Worm (Caenorhabditis elegans) whole organism, dauer: ENCODE results near the gene dli-1.

Experiments used
- unc-62 ChIP-seq: sonication (generic microtip); optimal IDR thresholded peaks from 2 replicates; lab custom pipeline; 2017; ENCODE audit warnings: missing biosample characterization, missing genetic modification reagents, missing genetic modification characterization

Gene dli-1

DNA sequence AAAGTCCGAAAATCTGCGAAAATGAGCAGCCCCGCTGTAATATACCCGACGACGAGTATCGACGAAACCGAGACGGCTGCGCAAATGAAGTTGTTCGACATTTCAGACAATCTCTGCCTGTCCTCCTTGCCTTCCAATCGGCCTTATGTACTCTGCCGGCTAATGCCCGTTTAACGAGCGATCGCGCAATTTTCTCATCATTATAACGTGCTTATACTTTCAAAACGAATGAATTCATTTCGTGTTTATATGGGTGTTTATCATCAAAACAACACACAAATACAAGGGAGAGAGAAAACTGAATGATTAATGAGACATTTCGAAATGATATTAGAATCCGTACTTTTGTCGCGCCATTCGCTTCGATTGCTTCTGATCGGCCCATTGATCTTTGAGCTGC is 7.6 kb downstream of the dli-1 start, which contains the start of gene col-132:
Gene col-132 (minus strand): TSS at position 101 of the 400 bp plus-strand sequence.
- no peak for TF ChIP-seq unc-62 (GFP tag; lab: Kevin White, UChicago)

DNA sequence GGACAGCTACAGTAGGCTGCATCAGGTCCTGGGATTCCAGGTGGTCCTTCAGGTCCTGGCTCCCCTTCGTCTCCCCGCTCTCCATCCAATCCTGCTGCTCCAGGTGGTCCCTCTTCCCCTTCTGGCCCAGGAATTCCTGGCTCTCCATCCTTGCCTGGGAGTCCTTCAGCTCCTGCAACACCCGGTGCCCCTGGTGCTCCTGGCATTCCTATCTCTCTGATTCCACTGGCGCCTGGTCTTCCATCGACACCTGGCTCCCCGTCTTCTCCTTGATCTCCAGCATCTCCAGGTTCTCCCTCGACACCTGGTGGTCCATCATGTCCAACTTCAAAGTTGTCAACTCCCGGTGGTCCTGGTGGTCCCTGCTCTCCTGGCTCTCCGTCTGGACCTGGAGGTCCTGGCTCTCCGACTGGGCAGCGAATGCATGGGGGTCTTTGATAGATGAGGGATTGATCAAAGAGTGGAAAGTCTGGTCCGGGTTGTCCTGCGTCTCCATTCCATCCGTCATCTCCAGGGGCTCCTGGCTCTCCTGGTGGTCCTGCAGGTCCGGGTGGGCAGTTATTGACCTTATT is 8.8 kb downstream of the dli-1 start:
- TF ChIP-seq unc-62 (GFP tag; lab: Kevin White, UChicago): no peak

DNA sequence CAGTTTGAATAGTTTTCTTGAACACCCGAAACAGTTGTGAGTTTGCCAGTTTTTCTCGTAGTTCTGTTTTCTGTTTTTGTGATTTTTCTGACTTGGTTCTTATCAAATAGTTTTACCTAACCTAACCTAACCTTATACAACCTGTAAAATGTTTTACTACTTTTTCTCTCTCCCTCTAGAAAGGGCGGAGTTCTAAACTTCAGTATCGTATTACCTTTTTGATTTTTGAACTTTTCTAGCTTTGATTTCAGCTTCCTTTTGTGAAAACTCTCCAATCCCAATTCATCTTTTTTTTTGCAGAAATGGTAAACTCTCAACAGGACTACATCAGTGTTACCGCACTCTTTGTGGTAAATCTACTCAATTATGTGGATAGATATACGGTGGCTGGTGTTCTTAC is 11.9 kb downstream of the dli-1 start, which contains the start of gene spin-2:
Gene spin-2 (plus strand): TSS at position 301 of the 400 bp plus-strand sequence.
- no peak for TF ChIP-seq unc-62 (GFP tag; lab: Kevin White, UChicago)

DNA sequence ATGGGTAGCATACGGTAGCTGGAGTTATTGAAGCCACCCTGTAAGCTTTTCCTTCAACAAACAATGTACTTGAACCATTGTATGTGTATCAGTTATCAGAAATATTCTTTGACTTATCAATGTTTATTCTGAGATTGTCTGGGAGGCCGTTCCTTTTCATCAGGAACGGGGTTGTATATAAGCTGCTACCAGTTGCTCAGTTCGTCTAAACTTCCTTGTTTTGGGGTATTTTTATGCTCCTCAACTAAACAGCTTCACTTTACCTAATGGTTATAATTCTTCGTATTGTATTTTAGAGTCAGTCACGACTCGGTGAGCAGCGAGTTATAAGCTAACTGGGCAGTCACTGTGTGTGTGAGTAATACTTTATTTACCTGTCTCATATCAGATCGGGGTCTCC is 12.9 kb downstream of the dli-1 start:
- TF ChIP-seq unc-62 (GFP tag; lab: Kevin White, UChicago): no peak

ce11 chrIV:13082836-13083763 is 15.5 kb downstream of the dli-1 start:
- TF ChIP-seq unc-62 (GFP tag; lab: Kevin White, UChicago): no peak

- no peak for TF ChIP-seq unc-62 (GFP tag; lab: Kevin White, UChicago)
Observed at ce11 chrIV:13082106-13082505, 16.5 kb downstream of the dli-1 start.

ce11 chrIV:13080861-13081260 is 17.7 kb downstream of the dli-1 start:
- no peak for TF ChIP-seq unc-62 (GFP tag; lab: Kevin White, UChicago)

- no peak for TF ChIP-seq unc-62 (GFP tag; lab: Kevin White, UChicago)
Observed at ce11 chrIV:13080185-13080584, 18.4 kb downstream of the dli-1 start.

DNA sequence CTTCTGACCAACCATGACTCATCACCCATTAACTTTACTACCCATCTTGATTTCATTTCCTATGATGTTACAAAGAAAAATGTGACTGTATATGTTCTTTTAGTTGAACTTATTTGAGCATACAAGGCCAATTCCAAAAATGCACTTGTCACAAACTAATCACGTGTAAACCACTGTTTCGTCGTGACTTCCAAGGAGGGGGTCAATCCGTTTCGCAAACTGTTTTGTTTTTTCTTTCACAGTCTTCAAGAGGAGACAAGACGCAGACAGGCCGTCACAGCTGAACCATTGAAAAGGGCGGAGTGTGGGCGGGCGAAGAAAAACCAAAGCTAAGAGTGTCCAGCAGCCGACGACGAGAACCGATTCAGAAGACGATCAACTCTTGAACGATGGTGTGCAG is 19.5 kb downstream of the dli-1 start, which contains the start of gene C39E9.8:
Gene C39E9.8 (plus strand): TSS at position 328 of the 400 bp plus-strand sequence.
- TF ChIP-seq unc-62 (GFP tag; lab: Kevin White, UChicago): no peak

- no peak for TF ChIP-seq unc-62 (GFP tag; lab: Kevin White, UChicago)
Observed at ce11 chrIV:13078342-13078741, 20.2 kb downstream of the dli-1 start.

DNA sequence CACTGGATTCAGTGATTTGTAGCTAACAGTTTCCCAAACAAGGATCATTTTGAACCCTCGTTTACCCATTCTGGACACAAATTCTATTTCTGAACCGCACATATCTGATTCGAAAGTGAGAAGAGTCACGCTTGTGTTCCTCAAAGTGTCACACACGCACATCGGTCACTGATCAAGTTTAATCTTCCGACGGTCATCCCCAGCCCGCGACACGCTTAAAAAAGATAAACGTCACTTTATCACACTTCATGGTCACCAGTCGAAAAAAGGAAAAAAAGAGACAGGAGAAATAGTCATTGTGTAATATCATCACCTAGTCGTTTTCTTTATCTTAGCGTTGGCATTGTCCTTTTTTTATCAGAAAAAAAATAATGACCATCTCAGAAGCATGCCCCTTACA is 20.9 kb downstream of the dli-1 start:
- no peak for TF ChIP-seq unc-62 (GFP tag; lab: Kevin White, UChicago)

DNA sequence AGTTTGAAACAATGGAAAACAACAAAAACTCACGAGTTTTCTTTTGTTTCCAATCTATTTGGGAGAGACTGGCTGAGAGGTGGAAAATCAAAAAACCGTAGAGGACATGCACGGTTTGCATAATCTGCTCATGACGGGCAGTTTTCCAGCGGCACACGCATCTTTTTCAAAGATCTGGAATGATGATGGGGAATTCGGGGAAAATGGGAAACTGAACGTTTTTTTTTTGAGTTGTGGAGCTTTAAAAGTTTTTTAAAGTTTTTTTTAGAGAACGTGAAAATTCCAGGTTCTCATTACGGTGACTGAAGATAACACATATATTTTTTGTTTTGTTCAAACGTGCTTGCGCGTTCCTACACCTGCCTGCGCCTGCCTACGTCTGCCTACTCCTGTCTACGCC is 22.0 kb downstream of the dli-1 start, which contains the start of gene C39E9.7:
Gene C39E9.7 (minus strand): TSS at position 101 of the 400 bp plus-strand sequence.
- no peak for TF ChIP-seq unc-62 (GFP tag; lab: Kevin White, UChicago)

DNA sequence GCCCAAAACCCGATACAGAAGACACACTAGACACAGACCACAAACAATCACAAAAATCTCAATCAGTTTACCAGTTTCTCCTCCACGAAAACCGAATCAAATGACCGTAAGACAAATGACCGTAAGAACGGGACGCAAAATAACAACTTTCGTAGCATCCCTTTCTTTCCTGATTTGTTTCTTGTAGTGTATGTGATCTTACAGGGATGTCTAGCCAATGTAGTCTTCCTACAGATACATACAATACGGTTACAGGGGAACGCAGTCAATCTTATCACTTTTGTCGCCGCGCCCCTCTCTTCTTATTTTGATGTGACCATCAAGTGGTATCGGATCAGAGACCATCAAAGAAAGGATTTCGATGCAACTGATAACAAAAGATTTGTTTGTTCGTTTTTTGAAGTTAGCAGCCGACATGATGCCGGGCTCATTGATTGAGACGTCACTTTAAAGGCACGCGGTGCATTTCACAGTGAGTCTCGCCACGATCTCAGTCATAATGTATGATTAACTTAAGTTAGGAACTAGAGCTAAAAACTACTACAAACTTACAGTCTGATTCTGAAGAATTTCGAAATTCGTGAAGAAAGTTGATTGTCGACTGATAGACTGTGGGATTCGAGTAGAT is 22.9 kb downstream of the dli-1 start:
- TF ChIP-seq unc-62 (GFP tag; lab: Kevin White, UChicago): no peak

- TF ChIP-seq unc-62 (GFP tag; lab: Kevin White, UChicago): no peak
Observed at ce11 chrIV:13071445-13071844, 27.1 kb downstream of the dli-1 start, which contains the start of gene scl-8. Gene scl-8, plus strand, starts transcription at chrIV:13071745.

- TF ChIP-seq unc-62 (GFP tag; lab: Kevin White, UChicago): no peak
Observed at ce11 chrIV:13070142-13070541, 28.4 kb downstream of the dli-1 start, which contains the start of gene scl-7. Gene scl-7, plus strand, starts transcription at chrIV:13070442.

ce11 chrIV:13068451-13068850 is 30.1 kb downstream of the dli-1 start, which contains the start of gene scl-6:
Gene scl-6, plus strand, starts transcription at chrIV:13068751.
- TF ChIP-seq unc-62 (GFP tag; lab: Kevin White, UChicago): no peak
